Worm (Caenorhabditis elegans): ENCODE data around the gene R160.5.

- TF ChIP-seq tbx-37 (GFP tag; conservative IDR thresholded peaks at IDR 0.05) (no peak), hnd-1 (tag; optimal IDR thresholded peaks at IDR 0.05) (no peak), hmg-4 (GFP tag; optimal IDR thresholded peaks at IDR 0.05) (no peak), ama-1 (optimal IDR thresholded peaks at IDR 0.05) (no peak), hmbx-1 (tag; optimal IDR thresholded peaks at IDR 0.05) (no peak), flt-1 (GFP tag; IDR thresholded peaks at IDR 0.05) (no peak), ceh-13 (GFP tag; optimal IDR thresholded peaks at IDR 0.05) (no peak), tbx-11 (GFP tag; IDR thresholded peaks at IDR 0.05) (no peak), pes-1 (GFP tag; IDR thresholded peaks at IDR 0.05) (no peak), aly-1 (tag; optimal IDR thresholded peaks at IDR 0.05) (no peak), B0310.2 (tag; optimal IDR thresholded peaks at IDR 0.05) (no peak), F13C5.2 (tag; optimal IDR thresholded peaks at IDR 0.05) (no peak), ets-7 (tag; optimal IDR thresholded peaks at IDR 0.05) (no peak)
Measured at ce11 chrX:4383316-4383936, 12.8 kb upstream of the R160.5 start, which contains the start of gene lst-2.
